Fruit fly (Drosophila melanogaster) whole organism, embryonic: ENCODE data around the gene CG5697.

Experiments used
- CG10267 ChIP-seq: fragments of 200-800 bp; sonication (Bioruptor generic); optimal IDR thresholded peaks from 2 replicates; lab custom pipeline; 2018; ENCODE audit warnings: missing biosample characterization, mild to moderate bottlenecking, missing genetic modification characterization, moderate library complexity
- CG10274 ChIP-seq: fragments of 200-800 bp; sonication (Bioruptor generic); optimal IDR thresholded peaks from 3 replicates; lab custom pipeline; 2017; ENCODE audit warnings: missing biosample characterization, mild to moderate bottlenecking, missing genetic modification characterization
- CG10654 ChIP-seq: fragments of 200-800 bp; sonication (Bioruptor generic); optimal IDR thresholded peaks from 2 replicates; lab custom pipeline; 2016; ENCODE audit warnings: missing biosample characterization, missing genetic modification characterization
- CG1233 ChIP-seq: fragments of 200-800 bp; sonication (Bioruptor generic); optimal IDR thresholded peaks from 4 replicates; lab custom pipeline; 2018; ENCODE audit warnings: missing biosample characterization, mild to moderate bottlenecking, missing genetic modification characterization
- CG13287 ChIP-seq: fragments of 200-800 bp; sonication (Bioruptor generic); IDR thresholded peaks from 2 replicates; pipeline ENCODE4 v1.3.6; 2022; ENCODE audit warnings: missing biosample characterization, missing genetic modification characterization; ENCODE audit not compliant: partially characterized antibody
- CG13894 ChIP-seq: fragments of 200-800 bp; sonication (Bioruptor generic); optimal IDR thresholded peaks from 3 replicates; lab custom pipeline; 2018; ENCODE audit warnings: missing biosample characterization, mild to moderate bottlenecking, missing genetic modification characterization, moderate library complexity
- CG15269 ChIP-seq: fragments of 200-800 bp; sonication (Bioruptor generic); optimal IDR thresholded peaks from 2 replicates; lab custom pipeline; 2018; ENCODE audit warnings: missing biosample characterization, mild to moderate bottlenecking, missing genetic modification characterization, moderate library complexity
- CG1529 ChIP-seq: fragments of 200-800 bp; sonication (Bioruptor generic); optimal IDR thresholded peaks from 3 replicates; lab custom pipeline; 2018; ENCODE audit warnings: missing biosample characterization, missing genetic modification characterization
- CG16863 ChIP-seq: fragments of 200-800 bp; sonication (Bioruptor generic); optimal IDR thresholded peaks from 3 replicates; lab custom pipeline; 2016; ENCODE audit warnings: missing biosample characterization, missing genetic modification characterization
- CG18011 ChIP-seq: fragments of 200-800 bp; sonication (Bioruptor generic); optimal IDR thresholded peaks from 2 replicates; lab custom pipeline; 2017; ENCODE audit warnings: missing biosample characterization, missing genetic modification characterization, mild to moderate bottlenecking, moderate library complexity, missing genotype
- CG1832 ChIP-seq: fragments of 200-800 bp; sonication (Bioruptor generic); optimal IDR thresholded peaks from 2 replicates; lab custom pipeline; 2017; ENCODE audit warnings: missing biosample characterization, mild to moderate bottlenecking, missing genetic modification characterization, inconsistent platforms
- CG3065 ChIP-seq: fragments of 200-800 bp; sonication (Bioruptor generic); optimal IDR thresholded peaks from 2 replicates; lab custom pipeline; 2016; ENCODE audit warnings: missing biosample characterization, missing genetic modification characterization
- CG31441 ChIP-seq: fragments of 200-800 bp; sonication (Bioruptor generic); IDR thresholded peaks from 2 replicates; pipeline ENCODE4 v1.3.6; 2022; ENCODE audit warnings: missing biosample characterization, missing genetic modification characterization
- CG34422 ChIP-seq: fragments of 200-800 bp; sonication (Bioruptor generic); IDR thresholded peaks from 3 replicates; pipeline ENCODE4 v1.3.6; 2022; ENCODE audit warnings: missing biosample characterization, missing genetic modification characterization
- CG3995 ChIP-seq: fragments of 200-800 bp; sonication (Bioruptor generic); optimal IDR thresholded peaks from 3 replicates; lab custom pipeline; 2016; ENCODE audit warnings: missing biosample characterization, missing genetic modification characterization
- CG6683 ChIP-seq: fragments of 200-800 bp; sonication (Bioruptor generic); optimal IDR thresholded peaks from 2 replicates; lab custom pipeline; 2017; ENCODE audit warnings: missing biosample characterization, mild to moderate bottlenecking, missing genetic modification characterization, missing genetic modification reagents
- CG6689 ChIP-seq: fragments of 200-800 bp; sonication (Bioruptor generic); IDR thresholded peaks from 2 replicates; pipeline ENCODE4 v1.3.6; 2022; ENCODE audit warnings: missing biosample characterization, missing genetic modification characterization
- CG7928 ChIP-seq: fragments of 200-800 bp; sonication (Bioruptor generic); optimal IDR thresholded peaks from 2 replicates; lab custom pipeline; 2017; ENCODE audit warnings: missing biosample characterization, mild to moderate bottlenecking, missing genetic modification characterization
- Dad ChIP-seq: fragments of 200-800 bp; sonication (Bioruptor generic); optimal IDR thresholded peaks from 3 replicates; lab custom pipeline; 2016; ENCODE audit warnings: missing biosample characterization, missing genetic modification characterization
- Dfd ChIP-seq, 2 experiments: fragments of >200 bp; optimal IDR thresholded peaks; 2 replicates each; lab custom pipeline; 2017; ENCODE audit warnings: missing biosample characterization in 2 of 2, missing genetic modification characterization in 2 of 2
- Dref ChIP-seq: fragments of 200-800 bp; sonication (Bioruptor generic); IDR thresholded peaks from 2 replicates; pipeline ENCODE4 v1.3.6; 2022; ENCODE audit warnings: missing biosample characterization, missing genetic modification characterization
- Ets65A ChIP-seq: fragments of 200-800 bp; sonication (Bioruptor generic); peaks from one replicate; lab custom pipeline; 2016; ENCODE audit warnings: missing biosample characterization, missing genetic modification characterization
- H15 ChIP-seq: fragments of 200-800 bp; sonication (Bioruptor generic); IDR thresholded peaks from 3 replicates; pipeline ENCODE4 v1.3.6; 2022; ENCODE audit warnings: missing biosample characterization, missing genetic modification characterization
- HLH4C ChIP-seq: fragments of 200-800 bp; sonication (Bioruptor generic); IDR thresholded peaks from 3 replicates; pipeline ENCODE4 v1.3.6; 2022; ENCODE audit warnings: missing biosample characterization, missing genetic modification characterization; ENCODE audit not compliant: partially characterized antibody
- HLHmδ ChIP-seq: fragments of 200-800 bp; sonication (Bioruptor generic); optimal IDR thresholded peaks from 2 replicates; lab custom pipeline; 2018; ENCODE audit warnings: missing biosample characterization, mild to moderate bottlenecking, missing genetic modification characterization, moderate library complexity
- Kr ChIP-seq: fragments of 200-800 bp; sonication (Bioruptor generic); optimal IDR thresholded peaks from 2 replicates; lab custom pipeline; 2017; ENCODE audit warnings: missing biosample characterization, mild to moderate bottlenecking, missing genetic modification characterization
- Med ChIP-seq: fragments of 200-800 bp; sonication (Bioruptor generic); peaks from one replicate; lab custom pipeline; 2016; ENCODE audit warnings: missing biosample characterization, missing genetic modification characterization, mild to moderate bottlenecking, inconsistent platforms, moderate library complexity
- Nf-YB ChIP-seq: fragments of 200-800 bp; sonication (Bioruptor generic); optimal IDR thresholded peaks from 3 replicates; lab custom pipeline; 2019; ENCODE audit warnings: missing biosample characterization, mild to moderate bottlenecking, missing genetic modification characterization, moderate library complexity
- PHDP ChIP-seq: fragments of 200-800 bp; sonication (Bioruptor generic); optimal IDR thresholded peaks from 3 replicates; lab custom pipeline; 2018; ENCODE audit warnings: missing biosample characterization, mild to moderate bottlenecking, missing genetic modification characterization, moderate library complexity
- Stat92E ChIP-seq, 3 experiments: fragments of >200 bp in 2 of 3; fragments of 200-800 bp in 1 of 3; sonication (Bioruptor generic) in 1 of 3; optimal IDR thresholded peaks; 2 replicates each; lab custom pipeline; 2017 to 2019; ENCODE audit warnings: missing biosample characterization in 3 of 3, missing genetic modification characterization in 3 of 3, mild to moderate bottlenecking in 1 of 3, moderate library complexity in 1 of 3
- TFAM ChIP-seq: fragments of 200-800 bp; sonication (Bioruptor generic); optimal IDR thresholded peaks from 2 replicates; lab custom pipeline; 2017; ENCODE audit warnings: missing biosample characterization, missing genetic modification characterization, inconsistent platforms
- YL-1 ChIP-seq: fragments of 200-800 bp; sonication (Bioruptor generic); optimal IDR thresholded peaks from 3 replicates; lab custom pipeline; 2017; ENCODE audit warnings: missing biosample characterization, mild to moderate bottlenecking, missing genetic modification characterization
- chn ChIP-seq: fragments of 200-800 bp; sonication (Bioruptor generic); optimal IDR thresholded peaks from 2 replicates; lab custom pipeline; 2016; ENCODE audit warnings: missing biosample characterization, missing genetic modification characterization
- corto ChIP-seq: fragments of 200-800 bp; sonication (Bioruptor generic); optimal IDR thresholded peaks from 2 replicates; lab custom pipeline; 2016; ENCODE audit warnings: missing biosample characterization, mild to moderate bottlenecking, missing genetic modification characterization, moderate library complexity
- dati ChIP-seq: fragments of 200-800 bp; sonication (Bioruptor generic); IDR thresholded peaks from 2 replicates; pipeline ENCODE4 v1.3.6; 2022; ENCODE audit warnings: missing biosample characterization, missing genetic modification characterization
- emc ChIP-seq: fragments of 200-800 bp; sonication (Bioruptor generic); optimal IDR thresholded peaks from 2 replicates; lab custom pipeline; 2016; ENCODE audit warnings: missing biosample characterization, missing genetic modification characterization
- gem ChIP-seq: fragments of 200-800 bp; sonication (Bioruptor generic); optimal IDR thresholded peaks from 2 replicates; lab custom pipeline; 2019; ENCODE audit warnings: missing biosample characterization, mild to moderate bottlenecking, missing genetic modification characterization, moderate library complexity
- grn ChIP-seq: fragments of 200-800 bp; sonication (Bioruptor generic); optimal IDR thresholded peaks from 3 replicates; lab custom pipeline; 2017; ENCODE audit warnings: missing biosample characterization, missing genetic modification characterization
- gt ChIP-seq: fragments of 200-800 bp; sonication (Bioruptor generic); IDR thresholded peaks from 2 replicates; pipeline ENCODE4 v1.3.6; 2022; ENCODE audit warnings: missing biosample characterization, missing genetic modification characterization
- h ChIP-seq: fragments of >200 bp; optimal IDR thresholded peaks from 2 replicates; lab custom pipeline; 2017
- ham ChIP-seq: fragments of 200-800 bp; sonication (Bioruptor generic); IDR thresholded peaks from 2 replicates; pipeline ENCODE4 v1.3.6; 2022; ENCODE audit warnings: missing biosample characterization, missing genetic modification characterization
- hth ChIP-seq: fragments of >200 bp; optimal IDR thresholded peaks from 2 replicates; lab custom pipeline; 2017; ENCODE audit warnings: inconsistent platforms
- insv ChIP-seq, 2 experiments: fragments of 200-800 bp; sonication (Bioruptor generic); optimal IDR thresholded peaks; 3 replicates each; lab custom pipeline; 2016 to 2018; ENCODE audit warnings: missing biosample characterization in 2 of 2, missing genetic modification characterization in 2 of 2
- nerfin-2 ChIP-seq: fragments of 200-800 bp; sonication (Bioruptor generic); IDR thresholded peaks from 2 replicates; pipeline ENCODE4 v1.3.6; 2022; ENCODE audit warnings: missing biosample characterization, missing genetic modification characterization; ENCODE audit not compliant: partially characterized antibody
- oc ChIP-seq: fragments of 200-800 bp; sonication (Bioruptor generic); optimal IDR thresholded peaks from 2 replicates; lab custom pipeline; 2018; ENCODE audit warnings: missing biosample characterization, mild to moderate bottlenecking, missing genetic modification characterization, moderate library complexity
- repo ChIP-seq: fragments of 200-800 bp; sonication (Bioruptor generic); optimal IDR thresholded peaks from 2 replicates; lab custom pipeline; 2016; ENCODE audit warnings: missing biosample characterization, missing genetic modification characterization
- rib ChIP-seq: fragments of 200-800 bp; sonication (Bioruptor generic); IDR thresholded peaks from 2 replicates; pipeline ENCODE4 v1.3.6; 2022; ENCODE audit warnings: missing biosample characterization, missing genetic modification characterization
- scrt ChIP-seq: fragments of 200-800 bp; sonication (Bioruptor generic); optimal IDR thresholded peaks from 2 replicates; lab custom pipeline; 2018; ENCODE audit warnings: missing biosample characterization, mild to moderate bottlenecking, missing genetic modification characterization, moderate library complexity
- vvl ChIP-seq: fragments of 200-800 bp; sonication (Bioruptor generic); IDR thresholded peaks from 2 replicates; pipeline ENCODE4 v1.3.6; 2022; ENCODE audit warnings: missing biosample characterization, missing genetic modification characterization
- z ChIP-seq: fragments of 200-800 bp; sonication (Bioruptor generic); IDR thresholded peaks from 3 replicates; pipeline ENCODE4 v1.3.6; 2022; ENCODE audit warnings: missing biosample characterization, missing genetic modification characterization

Gene CG5697

dm6 chr3R:20989657-20990056, 26.1 kb upstream of the CG5697 start (continued):
- TF ChIP-seq chn (GFP tag; lab: Kevin White, UChicago): peak; percentile 6
- no peak for TF ChIP-seq CG1529 (GFP tag; lab: Kevin White, UChicago)
- TF ChIP-seq grn (GFP tag; lab: Kevin White, UChicago): no peak
- peak; percentile 18 for TF ChIP-seq Nf-YB (GFP tag; lab: Kevin White, UChicago)
- TF ChIP-seq insv (GFP tag; optimal IDR thresholded peaks at IDR 0.05; lab: Kevin White, UChicago): no peak
- no peak for TF ChIP-seq z (GFP tag; lab: Robert Waterston, UW)
- no peak for TF ChIP-seq hth
- TF ChIP-seq CG6683 (GFP tag; lab: Kevin White, UChicago): no peak
- 0 out of 3 replicates have a peak, but pooled peaks have one; percentile 36 for TF ChIP-seq CG34422 (GFP tag; lab: Robert Waterston, UW)
- TF ChIP-seq oc (tag; lab: Kevin White, UChicago): no peak
- no peak for TF ChIP-seq gt
- peak; percentile 56 for TF ChIP-seq CG6689 (GFP tag; lab: Robert Waterston, UW)
- peak; percentile 13 for TF ChIP-seq repo (GFP tag; lab: Kevin White, UChicago)
- TF ChIP-seq PHDP: peak; percentile 42
- TF ChIP-seq CG15269 (tag; lab: Kevin White, UChicago): peak; percentile 74
- TF ChIP-seq ham (GFP tag; lab: Robert Waterston, UW): no peak
- TF ChIP-seq Dad (GFP tag; lab: Kevin White, UChicago): peak; percentile 28
- no peak for TF ChIP-seq YL-1
- TF ChIP-seq HLHmδ (GFP tag; lab: Kevin White, UChicago): no peak
- no peak for TF ChIP-seq CG1832
- TF ChIP-seq vvl (GFP tag; lab: Robert Waterston, UW): peak; percentile 19; the same call in 1 of the 2 replicates
- no peak for TF ChIP-seq CG18011 (GFP tag; lab: Kevin White, UChicago)
- no peak for TF ChIP-seq HLH4C (GFP tag; lab: Robert Waterston, UW)
- TF ChIP-seq CG10267 (tag; lab: Kevin White, UChicago): peak; percentile 29
- no peak for TF ChIP-seq CG7928 (GFP tag; lab: Kevin White, UChicago)
- peak; percentile 23 for TF ChIP-seq CG16863 (GFP tag; lab: Kevin White, UChicago)
- no peak for TF ChIP-seq TFAM

dm6 chr3R:20990409-20990808, 25.3 kb upstream of the CG5697 start:
- TF ChIP-seq corto (GFP tag; lab: Kevin White, UChicago): no peak
- TF ChIP-seq Stat92E (GFP tag; optimal IDR thresholded peaks at IDR 0.05; lab: Kevin White, UChicago): no peak
- TF ChIP-seq Med: peak; percentile 17
- TF ChIP-seq CG10274: peak; percentile 85
- TF ChIP-seq Dref (GFP tag; lab: Robert Waterston, UW): 0 out of 2 replicates have a peak, but pooled peaks have one; percentile 5
- TF ChIP-seq CG13287 (GFP tag; lab: Robert Waterston, UW): no peak
- TF ChIP-seq emc: no peak
- TF ChIP-seq Ets65A: peak; percentile 65

- TF ChIP-seq CG13894 (tag; lab: Kevin White, UChicago): peak; percentile 50
- no peak for TF ChIP-seq CG10654
- TF ChIP-seq Kr (GFP tag; lab: Kevin White, UChicago): no peak
- no peak for TF ChIP-seq dati (GFP tag; lab: Robert Waterston, UW)
- TF ChIP-seq scrt (GFP tag; lab: Kevin White, UChicago): peak; percentile 51
- TF ChIP-seq h (lab: Kevin White, UChicago): no peak
- no peak for TF ChIP-seq CG31441 (GFP tag; lab: Robert Waterston, UW)
- TF ChIP-seq CG3065 (GFP tag; lab: Kevin White, UChicago): no peak
- no peak for TF ChIP-seq gem (tag; lab: Kevin White, UChicago)
- no peak for TF ChIP-seq rib (GFP tag; lab: Robert Waterston, UW)
- no peak for TF ChIP-seq H15 (GFP tag; lab: Robert Waterston, UW)
- TF ChIP-seq CG3995: no peak
- TF ChIP-seq Dfd (GFP tag; optimal IDR thresholded peaks at IDR 0.05; lab: Kevin White, UChicago): no peak
- no peak for TF ChIP-seq nerfin-2 (GFP tag; lab: Robert Waterston, UW)
- TF ChIP-seq Ets65A: peak; percentile 53
- TF ChIP-seq CG1233 (GFP tag; lab: Kevin White, UChicago): no peak
Observed at dm6 chr3R:20998319-20998718, 17.4 kb upstream of the CG5697 start.
